Worm (Caenorhabditis elegans) whole organism, young adult: ENCODE measurements around the gene gpla-1.
A peak's percentile ranks its signal among the peaks of the same experiment; 100 is the strongest.

Experiments
- B0261.1 ChIP-seq: sonication (generic microtip); optimal IDR thresholded peaks from 2 replicates; lab custom pipeline; 2016; ENCODE audit warnings: mild to moderate bottlenecking, missing genetic modification characterization, moderate library complexity, missing compliant biosample characterization
- C17E4.6 ChIP-seq: fragments of 200-800 bp; sonication (Bioruptor generic); IDR thresholded peaks from 2 replicates; pipeline ENCODE4 v1.3.6; 2022; ENCODE audit warnings: missing genetic modification reagents, missing genetic modification characterization, missing compliant biosample characterization
- F10E7.11 ChIP-seq: sonication (generic microtip); optimal IDR thresholded peaks from 2 replicates; lab custom pipeline; 2017; ENCODE audit warnings: mild to moderate bottlenecking, missing genetic modification characterization, moderate library complexity, missing compliant biosample characterization
- F22D6.2 ChIP-seq: sonication (generic microtip); optimal IDR thresholded peaks from 2 replicates; lab custom pipeline; 2016; ENCODE audit warnings: mild to moderate bottlenecking, missing genetic modification characterization, missing compliant biosample characterization
- F23B12.7 ChIP-seq: sonication (generic microtip); optimal IDR thresholded peaks from 2 replicates; lab custom pipeline; 2017; ENCODE audit warnings: missing genetic modification characterization, mild to moderate bottlenecking, missing compliant biosample characterization, antibody characterized with exemption, moderate library complexity; ENCODE audit not compliant: insufficient read depth
- K12H6.12 ChIP-seq: fragments of 200-800 bp; sonication (Bioruptor generic); optimal IDR thresholded peaks from 2 replicates; lab custom pipeline; 2018; ENCODE audit warnings: mild to moderate bottlenecking, missing genetic modification characterization, missing compliant biosample characterization
- T07F8.4 ChIP-seq: sonication (generic microtip); optimal IDR thresholded peaks from 2 replicates; lab custom pipeline; 2016; ENCODE audit warnings: mild to moderate bottlenecking, missing genetic modification characterization, moderate library complexity, missing compliant biosample characterization
- Y53F4B.3 ChIP-seq: fragments of 200-800 bp; sonication (Bioruptor generic); IDR thresholded peaks from 2 replicates; pipeline ENCODE4 v1.3.6; 2022; ENCODE audit warnings: missing genetic modification reagents, missing genetic modification characterization, missing compliant biosample characterization
- Y53G8AR.9 ChIP-seq: fragments of 200-800 bp; sonication (Bioruptor generic); conservative IDR thresholded peaks from 2 replicates; pipeline ENCODE4 v1.3.6; 2022; ENCODE audit warnings: missing genetic modification reagents, missing genetic modification characterization, missing compliant biosample characterization
- Y56A3A.18 ChIP-seq: fragments of 200-800 bp; sonication (Bioruptor generic); IDR thresholded peaks from 2 replicates; pipeline ENCODE4 v1.3.6; 2022; ENCODE audit warnings: missing genetic modification reagents, missing genetic modification characterization, missing compliant biosample characterization
- Y67H2A.10 ChIP-seq: fragments of 200-800 bp; sonication (Bioruptor generic); conservative IDR thresholded peaks from 2 replicates; pipeline ENCODE4 v1.3.6; 2022; ENCODE audit warnings: missing genetic modification reagents, missing genetic modification characterization, missing compliant biosample characterization
- akir-1 ChIP-seq: fragments of 200-800 bp; sonication (Bioruptor generic); optimal IDR thresholded peaks from 2 replicates; lab custom pipeline; 2018; ENCODE audit warnings: mild to moderate bottlenecking, missing genetic modification characterization, moderate library complexity, missing compliant biosample characterization
- athp-1 ChIP-seq: sonication (generic microtip); optimal IDR thresholded peaks from 2 replicates; lab custom pipeline; 2017; ENCODE audit warnings: mild to moderate bottlenecking, missing genetic modification characterization, missing compliant biosample characterization
- cebp-2 ChIP-seq: fragments of 200-800 bp; sonication (Bioruptor generic); IDR thresholded peaks from 2 replicates; pipeline ENCODE4 v1.3.6; 2022; ENCODE audit warnings: missing genetic modification characterization, missing compliant biosample characterization
- ceh-100 ChIP-seq: fragments of 200-800 bp; sonication (Bioruptor generic); IDR thresholded peaks from 2 replicates; pipeline ENCODE4 v1.3.6; 2022; ENCODE audit warnings: missing genetic modification reagents, missing genetic modification characterization, missing compliant biosample characterization
- ceh-79 ChIP-seq: sonication (generic microtip); optimal IDR thresholded peaks from 2 replicates; lab custom pipeline; 2017; ENCODE audit warnings: mild to moderate bottlenecking, missing genetic modification characterization, missing compliant biosample characterization
- dpl-1 ChIP-seq: fragments of 150-350 bp; optimal IDR thresholded peaks from 2 replicates; lab custom pipeline; 2014; ENCODE audit warnings: missing biosample characterization, missing genetic modification reagents, missing genetic modification characterization
- efl-1 ChIP-seq: fragments of 150-350 bp; optimal IDR thresholded peaks from 2 replicates; lab custom pipeline; 2014; ENCODE audit warnings: missing biosample characterization, missing genetic modification reagents, missing genetic modification characterization
- egrh-3 ChIP-seq: fragments of 200-800 bp; sonication (Bioruptor generic); IDR thresholded peaks from 2 replicates; pipeline ENCODE4 v1.3.6; 2022; ENCODE audit warnings: missing genetic modification reagents, missing genetic modification characterization, missing compliant biosample characterization
- ekl-4 ChIP-seq: fragments of 200-800 bp; sonication (Bioruptor generic); IDR thresholded peaks from 2 replicates; pipeline ENCODE4 v1.3.6; 2022; ENCODE audit warnings: missing genetic modification reagents, missing genetic modification characterization, missing compliant biosample characterization
- hmg-1.2 ChIP-seq: fragments of 200-800 bp; sonication (Bioruptor generic); IDR thresholded peaks from 2 replicates; pipeline ENCODE4 v1.3.6; 2022; ENCODE audit warnings: missing genetic modification reagents, missing genetic modification characterization, missing compliant biosample characterization
- hmg-20 ChIP-seq: fragments of 200-800 bp; sonication (Bioruptor generic); IDR thresholded peaks from 2 replicates; pipeline ENCODE4 v1.3.6; 2022; ENCODE audit warnings: missing genetic modification reagents, missing genetic modification characterization, missing compliant biosample characterization
- let-526 ChIP-seq: fragments of 200-800 bp; sonication (Bioruptor generic); IDR thresholded peaks from 2 replicates; pipeline ENCODE4 v1.3.6; 2022; ENCODE audit warnings: missing genetic modification reagents, missing genetic modification characterization, missing compliant biosample characterization
- lin-26 ChIP-seq: fragments of 200-800 bp; sonication (Bioruptor generic); IDR thresholded peaks from 2 replicates; pipeline ENCODE4 v1.3.6; 2022; ENCODE audit warnings: missing genetic modification reagents, missing genetic modification characterization, missing compliant biosample characterization
- lin-54 ChIP-seq: fragments of 200-800 bp; sonication (Bioruptor generic); optimal IDR thresholded peaks from 2 replicates; lab custom pipeline; 2018; ENCODE audit warnings: mild to moderate bottlenecking, missing genetic modification characterization, missing compliant biosample characterization
- lir-1 ChIP-seq: fragments of 200-800 bp; sonication (Bioruptor generic); conservative IDR thresholded peaks from 2 replicates; pipeline ENCODE4 v1.3.6; 2022; ENCODE audit warnings: missing genetic modification reagents, missing genetic modification characterization, missing compliant biosample characterization
- madf-6 ChIP-seq: fragments of 200-800 bp; sonication (Bioruptor generic); IDR thresholded peaks from 2 replicates; pipeline ENCODE4 v1.3.6; 2022; ENCODE audit warnings: missing genetic modification reagents, missing genetic modification characterization, missing compliant biosample characterization
- nfya-1 ChIP-seq: sonication (generic microtip); optimal IDR thresholded peaks from 2 replicates; lab custom pipeline; 2017; ENCODE audit warnings: antibody characterized with exemption, missing compliant biosample characterization, missing genetic modification characterization, borderline replicate concordance; ENCODE audit not compliant: insufficient read depth
- nhr-120 ChIP-seq: fragments of 200-800 bp; sonication (Bioruptor generic); IDR thresholded peaks from 2 replicates; pipeline ENCODE4 v1.3.6; 2022; ENCODE audit warnings: missing genetic modification characterization, missing compliant biosample characterization
- pha-4 ChIP-seq: fragments of 150-350 bp; sonication (generic microtip); optimal IDR thresholded peaks from 2 replicates; lab custom pipeline; 2014; ENCODE audit warnings: missing biosample characterization, missing genetic modification reagents, missing genetic modification characterization
- sptf-2 ChIP-seq: fragments of 200-800 bp; sonication (Bioruptor generic); optimal IDR thresholded peaks from 2 replicates; lab custom pipeline; 2018; ENCODE audit warnings: mild to moderate bottlenecking, missing genetic modification characterization, missing compliant biosample characterization
- unc-130 ChIP-seq: sonication (generic microtip); optimal IDR thresholded peaks from 2 replicates; lab custom pipeline; 2016; ENCODE audit warnings: missing genetic modification reagents, missing genetic modification characterization, missing compliant biosample characterization
- unc-62 ChIP-seq: fragments of 150-350 bp; optimal IDR thresholded peaks from 2 replicates; lab custom pipeline; 2014; ENCODE audit warnings: missing biosample characterization, missing genetic modification reagents, missing genetic modification characterization
- zfh-2 ChIP-seq: fragments of 200-800 bp; sonication (Bioruptor generic); conservative IDR thresholded peaks from 2 replicates; pipeline ENCODE4 v1.3.6; 2022; ENCODE audit warnings: missing genetic modification reagents, missing genetic modification characterization, missing compliant biosample characterization
- zim-3 ChIP-seq: sonication (generic microtip); optimal IDR thresholded peaks from 2 replicates; lab custom pipeline; 2017; ENCODE audit warnings: mild to moderate bottlenecking, missing genetic modification characterization, moderate library complexity, missing compliant biosample characterization
- ztf-28 ChIP-seq: fragments of 200-800 bp; sonication (Bioruptor generic); IDR thresholded peaks from 2 replicates; pipeline ENCODE4 v1.3.6; 2022; ENCODE audit warnings: missing genetic modification reagents, missing genetic modification characterization, missing compliant biosample characterization
- ztf-6 ChIP-seq: fragments of 200-800 bp; sonication (Bioruptor generic); IDR thresholded peaks from 2 replicates; pipeline ENCODE4 v1.3.6; 2022; ENCODE audit warnings: missing genetic modification reagents, missing genetic modification characterization, missing compliant biosample characterization

gpla-1 gene

DNA sequence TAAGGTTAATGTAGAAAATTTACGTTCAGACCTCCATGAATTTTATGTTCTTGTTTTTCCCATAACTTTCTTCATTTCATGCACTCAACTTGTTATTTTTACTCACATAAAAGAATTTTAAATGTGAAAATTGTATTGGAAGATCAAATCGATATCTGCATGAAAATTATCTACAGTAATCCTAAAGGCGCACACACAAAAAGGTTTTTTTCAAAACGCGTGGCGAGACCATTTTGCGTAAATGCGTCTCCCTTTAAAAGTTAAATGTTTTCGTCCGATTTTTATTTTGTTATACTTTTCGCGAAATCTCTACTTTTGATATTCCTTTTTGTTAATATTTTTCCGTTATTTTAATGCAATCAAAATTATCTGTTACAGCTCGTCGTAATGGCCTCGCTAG lies 20.4 kb downstream of the gpla-1 start, which contains the start of gene R31.2 (continued):
- TF ChIP-seq dpl-1 (GFP tag; lab: Kevin White, UChicago) (peak; percentile 4), ztf-28 (GFP tag; lab: Robert Waterston, UW) (no peak), F10E7.11 (no peak)
- TF ChIP-seq, all 124 proteins: peak for 11

DNA sequence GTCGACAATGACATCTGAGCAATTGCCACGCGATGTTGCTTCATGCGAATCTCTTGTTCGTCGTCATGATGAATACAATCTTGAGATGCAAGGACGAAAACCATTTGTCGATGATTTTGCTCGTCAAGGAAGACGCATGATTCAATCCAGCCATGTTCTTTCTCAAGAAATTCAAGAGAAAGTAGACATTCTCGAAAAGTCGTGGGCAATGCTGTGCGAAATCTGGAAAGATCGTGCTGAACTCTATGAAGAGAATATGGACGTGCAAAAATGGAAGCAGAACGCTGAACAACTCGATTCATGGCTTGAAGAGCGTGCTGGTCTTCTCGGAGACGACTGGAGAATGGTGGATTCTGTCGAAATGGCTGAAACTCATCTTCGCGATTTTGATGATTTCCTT lies 24.3 kb downstream of the gpla-1 start:
- TF ChIP-seq nhr-120 (GFP tag; lab: Robert Waterston, UW) (no peak), F23B12.7 (tag; lab: Kevin White, UChicago) (no peak), efl-1 (GFP tag; lab: Kevin White, UChicago) (no peak), Y56A3A.18 (no peak), hmg-1.2 (GFP tag; lab: Robert Waterston, UW) (no peak), ekl-4 (GFP tag; lab: Robert Waterston, UW) (no peak), lir-1 (GFP tag; lab: Robert Waterston, UW) (no peak), egrh-3 (no peak), cebp-2 (GFP tag; lab: Robert Waterston, UW) (no peak), ztf-6 (GFP tag; lab: Robert Waterston, UW) (no peak), hmg-20 (no peak), T07F8.4 (tag; lab: Kevin White, UChicago) (no peak), unc-130 (no peak), C17E4.6 (no peak), lin-54 (no peak), madf-6 (GFP tag; lab: Robert Waterston, UW) (no peak)
- TF ChIP-seq, all 124 proteins: peak for 0

DNA sequence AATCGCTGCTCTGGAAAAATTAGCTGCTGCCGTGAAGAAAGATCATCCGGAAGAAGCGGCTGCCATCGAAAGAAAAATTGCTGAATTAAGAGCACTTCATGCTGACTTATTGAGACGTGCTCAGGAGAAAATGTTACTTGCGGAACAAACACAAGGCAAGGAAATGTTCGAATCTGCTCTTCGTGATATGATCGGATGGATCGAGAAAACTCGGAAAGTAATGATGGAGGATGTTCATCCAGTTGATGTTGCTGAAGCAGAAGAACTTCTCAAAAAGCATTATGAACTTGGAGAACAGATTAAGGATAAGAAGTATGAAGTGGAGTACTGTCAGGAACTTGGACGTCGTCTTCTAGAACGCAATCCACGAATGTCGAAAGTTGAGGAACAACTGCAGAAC lies 31.6 kb downstream of the gpla-1 start:
- TF ChIP-seq zim-3 (tag; lab: Kevin White, UChicago) (no peak), sptf-2 (GFP tag; lab: Kevin White, UChicago) (no peak), nhr-120 (GFP tag; lab: Robert Waterston, UW) (no peak), lin-26 (GFP tag; lab: Robert Waterston, UW) (no peak), B0261.1 (no peak), F22D6.2 (tag; lab: Kevin White, UChicago) (no peak), unc-62 (GFP tag; lab: Kevin White, UChicago) (no peak), ceh-100 (GFP tag; lab: Robert Waterston, UW) (no peak), zfh-2 (GFP tag; lab: Robert Waterston, UW) (no peak), Y53G8AR.9 (GFP tag; lab: Robert Waterston, UW) (no peak), nfya-1 (tag; lab: Kevin White, UChicago) (no peak), K12H6.12 (no peak), ceh-79 (no peak), egrh-3 (no peak), Y53F4B.3 (GFP tag; lab: Robert Waterston, UW) (no peak), let-526 (GFP tag; lab: Robert Waterston, UW) (no peak), athp-1 (tag; lab: Kevin White, UChicago) (no peak), akir-1 (GFP tag; lab: Kevin White, UChicago) (no peak)

- TF ChIP-seq Y67H2A.10 (GFP tag; lab: Robert Waterston, UW) = no peak
- no peak for TF ChIP-seq pha-4 (tag; lab: Kevin White, UChicago)
These were observed 35.4 kb downstream of the gpla-1 start for ce11 chrV:11902161-11902560.
